Worm (Caenorhabditis elegans) whole organism, midembryonic: ENCODE results near the gene mab-10.

Experiments
- cog-1 ChIP-seq: sonication (generic microtip); optimal IDR thresholded peaks from 2 replicates; lab custom pipeline; 2016; ENCODE audit warnings: missing genetic modification characterization, missing compliant biosample characterization
- flt-1 ChIP-seq: fragments of 200-800 bp; sonication (Bioruptor generic); IDR thresholded peaks from 2 replicates; pipeline ENCODE4 v1.3.6; 2022; ENCODE audit warnings: missing genetic modification characterization, missing compliant biosample characterization
- klf-2 ChIP-seq: fragments of 200-800 bp; sonication (Bioruptor generic); conservative IDR thresholded peaks from 2 replicates; pipeline ENCODE4 v1.3.6; 2022; ENCODE audit warnings: missing genetic modification reagents, missing genetic modification characterization, missing compliant biosample characterization
- med-1 ChIP-seq: sonication (generic microtip); optimal IDR thresholded peaks from 2 replicates; lab custom pipeline; 2017; ENCODE audit warnings: missing genetic modification characterization, mild to moderate bottlenecking, missing compliant biosample characterization, antibody characterized with exemption, missing genetic modification reagents; ENCODE audit not compliant: insufficient read depth
- ref-1 ChIP-seq: fragments of 200-800 bp; sonication (Bioruptor generic); conservative IDR thresholded peaks from 2 replicates; pipeline ENCODE4 v1.3.6; 2022; ENCODE audit warnings: missing genetic modification reagents, missing genetic modification characterization, missing compliant biosample characterization
- tab-1 ChIP-seq: fragments of 200-800 bp; sonication (Bioruptor generic); IDR thresholded peaks from 2 replicates; pipeline ENCODE4 v1.3.6; 2022; ENCODE audit warnings: missing genetic modification characterization, missing compliant biosample characterization
- ztf-29 ChIP-seq: fragments of 200-800 bp; sonication (Bioruptor generic); IDR thresholded peaks from 2 replicates; pipeline ENCODE4 v1.3.6; 2022; ENCODE audit warnings: missing genetic modification reagents, missing genetic modification characterization, missing compliant biosample characterization

ce11 chrII:10495912-10496311, 32.0 kb upstream of the mab-10 start, which contains the start of gene ZK666.12:
- no peak for TF ChIP-seq flt-1 (GFP tag; lab: Robert Waterston, UW)
- TF ChIP-seq cog-1, result no peak
- no peak for TF ChIP-seq tab-1 (GFP tag; lab: Robert Waterston, UW)
- TF ChIP-seq ztf-29, result no peak
- no peak for TF ChIP-seq med-1 (GFP tag; lab: Kevin White, UChicago)
- TF ChIP-seq ref-1 (GFP tag; lab: Robert Waterston, UW), result no peak
- TF ChIP-seq klf-2, result no peak
